Worm (Caenorhabditis elegans): ENCODE results near the gene fbxb-72.

The fbxb-72 gene

ce11 chrV:706918-707317, 16.8 kb downstream of the fbxb-72 start, which contains the start of gene srbc-38:
Gene srbc-38 (plus strand): TSS chrV:707218.
- TF ChIP-seq elt-4 (tag; optimal IDR thresholded peaks at IDR 0.05) (no peak), K09A11.1 (tag; optimal IDR thresholded peaks at IDR 0.05; ENCODE audit: insufficient read depth) (no peak), eyg-1 (tag; optimal IDR thresholded peaks at IDR 0.05) (no peak)

ce11 chrV:702260-702659, 21.5 kb downstream of the fbxb-72 start, which contains the start of gene srbc-37:
Gene srbc-37 (plus strand): TSS chrV:702560.
- TF ChIP-seq pha-4 (tag; optimal IDR thresholded peaks at IDR 0.05) (no peak), che-1 (tag; optimal IDR thresholded peaks at IDR 0.05) (no peak), mec-3 (tag; optimal IDR thresholded peaks at IDR 0.05; ENCODE audit: borderline replicate concordance) (no peak), hlh-13 (GFP tag; optimal IDR thresholded peaks at IDR 0.05) (no peak), unc-86 (tag; optimal IDR thresholded peaks at IDR 0.05) (no peak), fkh-6 (tag; optimal IDR thresholded peaks at IDR 0.05) (no peak), F13H6.1 (tag; optimal IDR thresholded peaks at IDR 0.05) (no peak), odd-2 (tag; optimal IDR thresholded peaks at IDR 0.05) (no peak), hlh-30 (tag; optimal IDR thresholded peaks at IDR 0.05; ENCODE audit: insufficient read depth) (no peak), npax-4 (tag; optimal IDR thresholded peaks at IDR 0.05) (no peak), ceh-34 (tag; optimal IDR thresholded peaks at IDR 0.05) (no peak), ceh-2 (tag; optimal IDR thresholded peaks at IDR 0.05) (no peak), ama-1 (optimal IDR thresholded peaks at IDR 0.05) (no peak), tbx-2 (tag; optimal IDR thresholded peaks at IDR 0.05) (no peak), fax-1 (tag; optimal IDR thresholded peaks at IDR 0.05) (no peak), unc-3 (GFP tag; conservative IDR thresholded peaks at IDR 0.05) (no peak), unc-3 (tag; optimal IDR thresholded peaks at IDR 0.05) (no peak), K02D7.2 (tag; optimal IDR thresholded peaks at IDR 0.05) (no peak), dve-1 (tag; optimal IDR thresholded peaks at IDR 0.05) (no peak)

ce11 chrV:699489-700129, 24.1 kb downstream of the fbxb-72 start, which contains the start of the genes ugt-29 and srx-5:
Gene ugt-29 (minus strand): TSS chrV:699589.
Gene srx-5 (plus strand): TSS chrV:700079.
- TF ChIP-seq ceh-22 (tag; optimal IDR thresholded peaks at IDR 0.05) (no peak), F13H6.1 (tag; optimal IDR thresholded peaks at IDR 0.05) (no peak), npax-4 (tag; optimal IDR thresholded peaks at IDR 0.05) (no peak), rnt-1 (tag; optimal IDR thresholded peaks at IDR 0.05) (no peak), tbx-7 (tag; optimal IDR thresholded peaks at IDR 0.05) (no peak), pat-9 (tag; optimal IDR thresholded peaks at IDR 0.05) (no peak), fkh-6 (tag; optimal IDR thresholded peaks at IDR 0.05) (no peak)

ce11 chrV:699051-699450, 24.7 kb downstream of the fbxb-72 start:
- TF ChIP-seq mec-3 (tag; optimal IDR thresholded peaks at IDR 0.05; ENCODE audit: borderline replicate concordance) (no peak), C08G9.2 (tag; optimal IDR thresholded peaks at IDR 0.05) (no peak), dmd-4 (tag; optimal IDR thresholded peaks at IDR 0.05; ENCODE audit: borderline replicate concordance) (no peak), sox-2 (GFP tag; IDR thresholded peaks at IDR 0.05) (no peak), ceh-2 (tag; optimal IDR thresholded peaks at IDR 0.05) (no peak), sox-4 (tag; optimal IDR thresholded peaks at IDR 0.05) (no peak), unc-3 (GFP tag; conservative IDR thresholded peaks at IDR 0.05) (no peak), unc-3 (tag; optimal IDR thresholded peaks at IDR 0.05) (no peak), ama-1 (optimal IDR thresholded peaks at IDR 0.05) (no peak), F13H6.1 (tag; optimal IDR thresholded peaks at IDR 0.05) (no peak), ceh-30 (tag; optimal IDR thresholded peaks at IDR 0.05) (no peak), odd-2 (tag; optimal IDR thresholded peaks at IDR 0.05) (no peak), ceh-14 (tag; optimal IDR thresholded peaks at IDR 0.05) (no peak), ztf-16 (tag; optimal IDR thresholded peaks at IDR 0.05) (no peak), sdc-2 (tag; optimal IDR thresholded peaks at IDR 0.05) (no peak), ceh-24 (tag; optimal IDR thresholded peaks at IDR 0.05) (no peak), unc-42 (tag; optimal IDR thresholded peaks at IDR 0.05) (no peak), unc-55 (GFP tag; optimal IDR thresholded peaks at IDR 0.05) (no peak), hlh-15 (tag; optimal IDR thresholded peaks at IDR 0.05) (no peak), ttx-3 (tag; optimal IDR thresholded peaks at IDR 0.05) (no peak), lim-6 (tag; optimal IDR thresholded peaks at IDR 0.05) (no peak)

Data from whole organism, late embryonic.